Worm (Caenorhabditis elegans) whole organism, midembryonic: ENCODE measurements around the gene gldi-4.

Source experiments
- T22C8.4 ChIP-seq: fragments of 200-800 bp; sonication (Bioruptor generic); IDR thresholded peaks from 2 replicates; pipeline ENCODE4 v1.3.6; 2022; ENCODE audit warnings: missing genetic modification characterization, missing compliant biosample characterization
- cog-1 ChIP-seq: sonication (generic microtip); optimal IDR thresholded peaks from 2 replicates; lab custom pipeline; 2016; ENCODE audit warnings: missing genetic modification characterization, missing compliant biosample characterization
- flt-1 ChIP-seq: fragments of 200-800 bp; sonication (Bioruptor generic); IDR thresholded peaks from 2 replicates; pipeline ENCODE4 v1.3.6; 2022; ENCODE audit warnings: missing genetic modification characterization, missing compliant biosample characterization
- klf-2 ChIP-seq: fragments of 200-800 bp; sonication (Bioruptor generic); conservative IDR thresholded peaks from 2 replicates; pipeline ENCODE4 v1.3.6; 2022; ENCODE audit warnings: missing genetic modification reagents, missing genetic modification characterization, missing compliant biosample characterization
- med-1 ChIP-seq: sonication (generic microtip); optimal IDR thresholded peaks from 2 replicates; lab custom pipeline; 2017; ENCODE audit warnings: missing genetic modification characterization, mild to moderate bottlenecking, missing compliant biosample characterization, antibody characterized with exemption, missing genetic modification reagents; ENCODE audit not compliant: insufficient read depth
- ref-1 ChIP-seq: fragments of 200-800 bp; sonication (Bioruptor generic); conservative IDR thresholded peaks from 2 replicates; pipeline ENCODE4 v1.3.6; 2022; ENCODE audit warnings: missing genetic modification reagents, missing genetic modification characterization, missing compliant biosample characterization
- tab-1 ChIP-seq: fragments of 200-800 bp; sonication (Bioruptor generic); IDR thresholded peaks from 2 replicates; pipeline ENCODE4 v1.3.6; 2022; ENCODE audit warnings: missing genetic modification characterization, missing compliant biosample characterization
- ztf-23 ChIP-seq: fragments of 200-800 bp; sonication (Bioruptor generic); IDR thresholded peaks from 2 replicates; pipeline ENCODE4 v1.3.6; 2022; ENCODE audit warnings: missing genetic modification reagents, missing genetic modification characterization, missing compliant biosample characterization
- ztf-29 ChIP-seq: fragments of 200-800 bp; sonication (Bioruptor generic); IDR thresholded peaks from 2 replicates; pipeline ENCODE4 v1.3.6; 2022; ENCODE audit warnings: missing genetic modification reagents, missing genetic modification characterization, missing compliant biosample characterization

DNA sequence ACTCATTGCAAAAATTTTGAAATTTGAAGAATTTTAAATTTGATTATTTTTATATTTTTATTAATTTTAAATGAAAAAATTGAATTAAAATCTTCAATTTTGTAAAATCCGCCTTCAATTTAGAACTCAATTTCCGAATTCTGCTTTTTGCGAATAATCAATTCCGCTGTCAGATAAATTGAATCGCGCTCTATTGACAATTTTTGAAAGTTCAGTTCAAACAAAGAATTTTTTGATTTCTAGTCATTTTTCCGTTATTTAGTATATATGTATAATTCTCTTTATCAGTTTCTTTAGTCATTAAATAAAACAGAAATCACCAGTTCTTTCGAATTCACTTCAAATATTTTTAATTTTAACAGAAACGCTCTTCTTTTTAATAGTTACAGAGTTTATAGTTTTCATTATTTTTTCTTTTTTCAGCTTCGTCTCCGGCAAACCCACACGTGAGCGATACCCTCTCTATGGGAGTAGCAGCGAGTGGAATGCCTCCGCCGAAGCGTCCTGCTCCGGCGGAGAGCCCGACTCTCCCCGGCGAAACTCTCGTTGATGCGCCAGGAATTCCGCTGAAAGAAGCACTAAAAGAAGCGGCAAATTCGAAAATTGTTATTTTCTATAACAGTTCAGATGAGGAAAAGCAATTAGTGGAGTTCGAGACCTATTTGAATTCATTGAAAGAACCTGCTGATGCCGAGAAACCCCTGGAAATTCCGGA is 4.5 kb upstream of the gldi-4 start:
- TF ChIP-seq flt-1 (no peak), ztf-29 (no peak), ztf-23 (GFP tag; lab: Robert Waterston, UW) (no peak), med-1 (GFP tag; lab: Kevin White, UChicago) (no peak), ref-1 (GFP tag; lab: Robert Waterston, UW) (no peak), T22C8.4 (no peak), cog-1 (tag; lab: Kevin White, UChicago) (no peak), klf-2 (GFP tag; lab: Robert Waterston, UW) (no peak), tab-1 (GFP tag; lab: Robert Waterston, UW) (no peak)
